Worm (Caenorhabditis elegans): ENCODE measurements around the gene unc-76.

The unc-76 gene

DNA sequence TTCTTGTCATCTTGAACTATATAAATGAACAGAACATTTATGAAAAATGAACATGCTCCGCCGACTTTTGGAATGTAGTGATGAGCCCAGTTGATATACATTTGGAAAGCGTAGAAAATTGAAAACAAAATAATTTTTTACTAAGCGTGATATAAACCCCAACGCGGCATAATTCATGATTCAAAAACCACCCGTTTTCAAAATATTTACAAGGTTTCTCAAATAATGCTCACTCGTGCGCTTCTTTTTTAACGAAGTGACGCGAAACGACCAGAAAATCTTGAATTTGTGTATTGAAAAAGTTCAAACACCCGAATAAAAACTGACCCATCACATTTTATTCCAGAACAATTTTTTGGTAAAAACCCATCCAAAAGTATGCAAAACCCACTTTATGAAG, 55.9 kb downstream of the unc-76 start, which contains the start of gene srj-27:
TSS of gene srj-27 (minus strand) at position 101 of the 400 bp plus-strand sequence.
- TF ChIP-seq lir-3 (tag; optimal IDR thresholded peaks at IDR 0.05) (no peak), spr-1 (tag; optimal IDR thresholded peaks at IDR 0.05) (no peak)

DNA sequence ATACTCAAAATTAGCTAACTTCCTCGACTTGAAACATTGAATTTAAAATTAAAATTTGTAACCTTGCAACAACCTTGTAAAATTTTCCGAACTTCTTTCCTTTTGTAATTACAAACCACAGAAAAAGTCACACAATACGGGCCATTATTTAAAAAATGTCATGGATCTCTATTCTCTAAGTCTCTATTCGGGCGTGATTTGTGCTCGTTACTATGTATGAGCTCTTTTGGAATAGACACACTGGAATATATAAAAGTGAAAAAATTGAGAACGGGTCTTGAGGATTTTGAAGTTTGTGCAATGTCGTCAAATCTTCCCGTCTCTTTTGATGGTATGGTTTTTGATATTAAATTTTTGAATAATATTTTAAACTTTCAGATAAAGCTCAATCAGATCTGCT, 56.4 kb downstream of the unc-76 start, which contains the start of gene srr-7:
TSS of gene srr-7 (plus strand) at position 301 of the 400 bp plus-strand sequence.
- TF ChIP-seq ztf-11 (tag; optimal IDR thresholded peaks at IDR 0.05) (no peak), spr-1 (tag; optimal IDR thresholded peaks at IDR 0.05) (no peak), unc-130 (GFP tag; optimal IDR thresholded peaks at IDR 0.05) (no peak), Y48G9A.11 (GFP tag; IDR thresholded peaks at IDR 0.05) (no peak), ceh-32 (tag; optimal IDR thresholded peaks at IDR 0.05; ENCODE audit: poor library complexity) (no peak), pqm-1 (tag; optimal IDR thresholded peaks at IDR 0.05) (no peak), ZK337.2 (GFP tag; IDR thresholded peaks at IDR 0.05) (no peak), set-16 (GFP tag; IDR thresholded peaks at IDR 0.05) (no peak), nhr-42 (GFP tag; IDR thresholded peaks at IDR 0.05) (no peak), nhr-102 (tag; optimal IDR thresholded peaks at IDR 0.05) (no peak), daf-19 (GFP tag; conservative IDR thresholded peaks at IDR 0.05) (no peak), nhr-77 (tag; optimal IDR thresholded peaks at IDR 0.05) (no peak), rbr-2 (tag; optimal IDR thresholded peaks at IDR 0.05) (no peak), dmd-9 (GFP tag; IDR thresholded peaks at IDR 0.05) (no peak)

Data from whole organism, L4 larva.